Worm (Caenorhabditis elegans) whole organism, mixed stage, embryonic: ENCODE results near the gene F22F1.3.

Experiments used
- blmp-1 ChIP-seq: fragments of 150-350 bp; optimal IDR thresholded peaks from 2 replicates; lab custom pipeline; 2014; ENCODE audit warnings: missing biosample characterization, missing genetic modification characterization
- nhr-28 ChIP-seq: fragments of 150-350 bp; optimal IDR thresholded peaks from 2 replicates; lab custom pipeline; 2014; ENCODE audit warnings: missing biosample characterization, missing genetic modification characterization
- snpc-4 ChIP-seq: fragments of 150-350 bp; optimal IDR thresholded peaks from 2 replicates; lab custom pipeline; 2014; ENCODE audit warnings: missing biosample characterization, missing genetic modification characterization

- TF ChIP-seq snpc-4: no peak
- no peak for TF ChIP-seq nhr-28
- TF ChIP-seq blmp-1 (tag; lab: Kevin White, UChicago): no peak
Observed at ce11 chrX:8157132-8157531, 5.7 kb downstream of the F22F1.3 start.
